Worm (Caenorhabditis elegans): ENCODE results near the gene K03A11.4.

- TF ChIP-seq nfya-1 (tag; optimal IDR thresholded peaks at IDR 0.05) (no peak), ceh-22 (tag; optimal IDR thresholded peaks at IDR 0.05) (no peak), unc-86 (tag; optimal IDR thresholded peaks at IDR 0.05) (no peak), rnt-1 (tag; optimal IDR thresholded peaks at IDR 0.05) (no peak), pros-1 (tag; optimal IDR thresholded peaks at IDR 0.05) (no peak), ceh-34 (tag; optimal IDR thresholded peaks at IDR 0.05) (no peak)
These were observed 52.0 kb downstream of the K03A11.4 start, which contains the start of gene spin-3 for ce11 chrX:13129949-13130348.
